Fruit fly (Drosophila melanogaster) whole organism, embryonic: Measurements from ENCODE around the gene Tsp2A.

ENCODE experiments used
- Asciz ChIP-seq: fragments of 200-800 bp; sonication (Bioruptor generic); optimal IDR thresholded peaks from 2 replicates; lab custom pipeline; 2017; ENCODE audit warnings: missing biosample characterization, mild to moderate bottlenecking, missing genetic modification characterization, missing genetic modification reagents
- BEAF-32 ChIP-seq: fragments of 200-800 bp; sonication (Bioruptor generic); optimal IDR thresholded peaks from 3 replicates; lab custom pipeline; 2017; ENCODE audit warnings: missing biosample characterization, missing genetic modification characterization, mild to moderate bottlenecking, moderate library complexity, missing genetic modification reagents
- Bgb ChIP-seq: fragments of 200-800 bp; sonication (Bioruptor generic); IDR thresholded peaks from 2 replicates; pipeline ENCODE4 v1.3.6; 2022; ENCODE audit warnings: missing biosample characterization, missing genetic modification characterization; ENCODE audit not compliant: partially characterized antibody
- Blimp-1 ChIP-seq: fragments of 200-800 bp; sonication (Bioruptor generic); optimal IDR thresholded peaks from 3 replicates; lab custom pipeline; 2018; ENCODE audit warnings: missing biosample characterization, missing genetic modification characterization, mild to moderate bottlenecking, moderate library complexity, missing genetic modification reagents
- CG10431 ChIP-seq: fragments of 200-800 bp; sonication (Bioruptor generic); optimal IDR thresholded peaks from 3 replicates; lab custom pipeline; 2018; ENCODE audit warnings: missing biosample characterization, mild to moderate bottlenecking, missing genetic modification characterization
- CG10565 ChIP-seq: fragments of 200-800 bp; sonication (Bioruptor generic); optimal IDR thresholded peaks from 3 replicates; lab custom pipeline; 2016; ENCODE audit warnings: missing biosample characterization, mild to moderate bottlenecking, missing genetic modification characterization
- CG12071 ChIP-seq: fragments of 200-800 bp; sonication (Bioruptor generic); optimal IDR thresholded peaks from 3 replicates; lab custom pipeline; 2018; ENCODE audit warnings: missing biosample characterization, mild to moderate bottlenecking, missing genetic modification characterization
- CG12769 ChIP-seq: fragments of 200-800 bp; sonication (Bioruptor generic); optimal IDR thresholded peaks from 2 replicates; lab custom pipeline; 2019; ENCODE audit warnings: missing biosample characterization, mild to moderate bottlenecking, missing genetic modification characterization, moderate library complexity
- CG1603 ChIP-seq: fragments of 200-800 bp; sonication (Bioruptor generic); optimal IDR thresholded peaks from 2 replicates; lab custom pipeline; 2019; ENCODE audit warnings: missing biosample characterization, mild to moderate bottlenecking, missing genetic modification characterization, moderate library complexity
- CG16779 ChIP-seq: fragments of 200-800 bp; sonication (Bioruptor generic); IDR thresholded peaks from 2 replicates; pipeline ENCODE4 v1.3.6; 2022; ENCODE audit warnings: missing biosample characterization, missing genetic modification characterization
- CG16813 ChIP-seq: fragments of 200-800 bp; sonication (Bioruptor generic); IDR thresholded peaks from 3 replicates; pipeline ENCODE4 v1.3.6; 2022; ENCODE audit warnings: missing biosample characterization, missing genetic modification characterization; ENCODE audit not compliant: partially characterized antibody
- CG17186 ChIP-seq: fragments of 200-800 bp; sonication (Bioruptor generic); optimal IDR thresholded peaks from 3 replicates; lab custom pipeline; 2017; ENCODE audit warnings: missing biosample characterization, missing genetic modification reagents, missing genetic modification characterization
- CG17328 ChIP-seq: fragments of 200-800 bp; sonication (Bioruptor generic); IDR thresholded peaks from 2 replicates; pipeline ENCODE4 v1.3.6; 2022; ENCODE audit warnings: missing biosample characterization, missing genetic modification characterization
- CG17359 ChIP-seq: fragments of 200-800 bp; sonication (Bioruptor generic); optimal IDR thresholded peaks from 3 replicates; lab custom pipeline; 2018; ENCODE audit warnings: missing biosample characterization, mild to moderate bottlenecking, missing genetic modification characterization, moderate library complexity
- CG3163 ChIP-seq: fragments of 200-800 bp; sonication (Bioruptor generic); optimal IDR thresholded peaks from 3 replicates; lab custom pipeline; 2016; ENCODE audit warnings: missing biosample characterization, missing genetic modification characterization
- CG3407 ChIP-seq: fragments of 200-800 bp; sonication (Bioruptor generic); optimal IDR thresholded peaks from 2 replicates; lab custom pipeline; 2018; ENCODE audit warnings: missing biosample characterization, mild to moderate bottlenecking, missing genetic modification characterization
- CG4282 ChIP-seq: fragments of 200-800 bp; sonication (Bioruptor generic); optimal IDR thresholded peaks from 2 replicates; lab custom pipeline; 2016; ENCODE audit warnings: missing biosample characterization, missing genetic modification characterization
- CG4360 ChIP-seq: fragments of 200-800 bp; sonication (Bioruptor generic); IDR thresholded peaks from 2 replicates; pipeline ENCODE4 v1.3.6; 2022; ENCODE audit warnings: missing biosample characterization, missing genetic modification characterization
- CG5245 ChIP-seq: fragments of 200-800 bp; sonication (Bioruptor generic); optimal IDR thresholded peaks from 3 replicates; lab custom pipeline; 2016; ENCODE audit warnings: missing biosample characterization, missing genetic modification characterization
- CG6254 ChIP-seq: fragments of 200-800 bp; sonication (Bioruptor generic); optimal IDR thresholded peaks from 3 replicates; lab custom pipeline; 2017; ENCODE audit warnings: mild to moderate bottlenecking, missing biosample characterization, missing genetic modification reagents, missing genetic modification characterization
- CG7271 ChIP-seq: fragments of 200-800 bp; sonication (Bioruptor generic); optimal IDR thresholded peaks from 2 replicates; lab custom pipeline; 2018; ENCODE audit warnings: missing biosample characterization, mild to moderate bottlenecking, missing genetic modification characterization, moderate library complexity
- CG7357 ChIP-seq: fragments of 200-800 bp; sonication (Bioruptor generic); IDR thresholded peaks from 3 replicates; pipeline ENCODE4 v1.3.6; 2022; ENCODE audit warnings: missing biosample characterization, missing genetic modification characterization
- CHES-1-like ChIP-seq: fragments of 200-800 bp; sonication (Bioruptor generic); optimal IDR thresholded peaks from 2 replicates; lab custom pipeline; 2016; ENCODE audit warnings: missing biosample characterization, missing genetic modification characterization
- Deaf1 ChIP-seq: fragments of 200-800 bp; optimal IDR thresholded peaks from 3 replicates; lab custom pipeline; 2019; ENCODE audit warnings: missing biosample characterization, mild to moderate bottlenecking, missing genetic modification characterization, moderate library complexity
- Dek ChIP-seq: fragments of 200-800 bp; sonication (Bioruptor generic); optimal IDR thresholded peaks from 3 replicates; lab custom pipeline; 2019; ENCODE audit warnings: missing biosample characterization, mild to moderate bottlenecking, missing genetic modification characterization, moderate library complexity
- HHEX ChIP-seq: fragments of 200-800 bp; sonication (Bioruptor generic); optimal IDR thresholded peaks from 3 replicates; lab custom pipeline; 2017; ENCODE audit warnings: missing biosample characterization, mild to moderate bottlenecking, missing genetic modification characterization, missing genetic modification reagents
- HLH4C ChIP-seq: fragments of 200-800 bp; sonication (Bioruptor generic); IDR thresholded peaks from 3 replicates; pipeline ENCODE4 v1.3.6; 2022; ENCODE audit warnings: missing biosample characterization, missing genetic modification characterization; ENCODE audit not compliant: partially characterized antibody
- Hand ChIP-seq: fragments of 200-800 bp; sonication (Bioruptor generic); optimal IDR thresholded peaks from 2 replicates; lab custom pipeline; 2017; ENCODE audit warnings: mild to moderate bottlenecking, missing biosample characterization, missing genetic modification reagents, missing genetic modification characterization
- Hmr ChIP-seq: fragments of 200-800 bp; sonication (Bioruptor generic); optimal IDR thresholded peaks from 3 replicates; lab custom pipeline; 2017; ENCODE audit warnings: mild to moderate bottlenecking, missing biosample characterization, missing genetic modification reagents, missing genetic modification characterization
- Kr ChIP-seq: fragments of 200-800 bp; sonication (Bioruptor generic); optimal IDR thresholded peaks from 2 replicates; lab custom pipeline; 2017; ENCODE audit warnings: missing biosample characterization, mild to moderate bottlenecking, missing genetic modification characterization
- Lim3 ChIP-seq: fragments of 200-800 bp; sonication (Bioruptor generic); IDR thresholded peaks from 2 replicates; pipeline ENCODE4 v1.3.6; 2022; ENCODE audit warnings: missing biosample characterization, missing genetic modification characterization
- Mad ChIP-seq: fragments of 200-800 bp; sonication (Bioruptor generic); optimal IDR thresholded peaks from 2 replicates; lab custom pipeline; 2016; ENCODE audit warnings: missing biosample characterization, missing genetic modification characterization
- Xrp1 ChIP-seq: fragments of 200-800 bp; sonication (Bioruptor generic); IDR thresholded peaks from 2 replicates; pipeline ENCODE4 v1.3.6; 2022; ENCODE audit warnings: missing biosample characterization, missing genetic modification characterization
- ara ChIP-seq: fragments of 200-800 bp; sonication (Bioruptor generic); IDR thresholded peaks from 2 replicates; pipeline ENCODE4 v1.3.6; 2022; ENCODE audit warnings: missing biosample characterization, missing genetic modification characterization
- bab2 ChIP-seq: fragments of 200-800 bp; sonication (Bioruptor generic); optimal IDR thresholded peaks from 2 replicates; lab custom pipeline; 2016; ENCODE audit warnings: missing biosample characterization, missing genetic modification characterization
- bowl ChIP-seq: fragments of 200-800 bp; sonication (Bioruptor generic); IDR thresholded peaks from 2 replicates; pipeline ENCODE4 v1.3.6; 2022; ENCODE audit warnings: missing biosample characterization, missing genetic modification characterization
- chif ChIP-seq, 2 experiments: fragments of 200-800 bp; sonication (Bioruptor generic); optimal IDR thresholded peaks; 3 replicates each; lab custom pipeline; 2016; ENCODE audit warnings: missing biosample characterization in 2 of 2, missing genetic modification characterization in 2 of 2
- exex ChIP-seq: fragments of 200-800 bp; sonication (Bioruptor generic); optimal IDR thresholded peaks from 4 replicates; lab custom pipeline; 2018; ENCODE audit warnings: missing biosample characterization, mild to moderate bottlenecking, missing genetic modification characterization, moderate library complexity
- fd102C ChIP-seq: fragments of 200-800 bp; sonication (Bioruptor generic); optimal IDR thresholded peaks from 2 replicates; lab custom pipeline; 2018; ENCODE audit warnings: missing biosample characterization, mild to moderate bottlenecking, missing genetic modification characterization, moderate library complexity
- grau ChIP-seq: fragments of 200-800 bp; optimal IDR thresholded peaks from 3 replicates; lab custom pipeline; 2019; ENCODE audit warnings: missing biosample characterization, mild to moderate bottlenecking, missing genetic modification characterization, moderate library complexity
- gt ChIP-seq: fragments of 200-800 bp; sonication (Bioruptor generic); IDR thresholded peaks from 2 replicates; pipeline ENCODE4 v1.3.6; 2022; ENCODE audit warnings: missing biosample characterization, missing genetic modification characterization
- hkb ChIP-seq, 2 experiments: fragments of 200-800 bp in 1 of 2; fragments of >200 bp in 1 of 2; sonication (Bioruptor generic) in 1 of 2; IDR thresholded peaks in 1 of 2; optimal IDR thresholded peaks in 1 of 2; 2 replicates each; pipeline versions ENCODE4 v1.3.6 to Lab custom; 2017 to 2022; ENCODE audit warnings: missing biosample characterization in 1 of 2, missing genetic modification characterization in 1 of 2
- hth ChIP-seq: fragments of >200 bp; optimal IDR thresholded peaks from 2 replicates; lab custom pipeline; 2017; ENCODE audit warnings: inconsistent platforms
- onecut ChIP-seq: fragments of 200-800 bp; sonication (Bioruptor generic); IDR thresholded peaks from 2 replicates; pipeline ENCODE4 v1.3.6; 2022; ENCODE audit warnings: missing biosample characterization, missing genetic modification characterization
- pum ChIP-seq: fragments of 200-800 bp; sonication (Bioruptor generic); optimal IDR thresholded peaks from 2 replicates; lab custom pipeline; 2016; ENCODE audit warnings: missing biosample characterization, missing genetic modification characterization
- repo ChIP-seq: fragments of 200-800 bp; sonication (Bioruptor generic); optimal IDR thresholded peaks from 2 replicates; lab custom pipeline; 2016; ENCODE audit warnings: missing biosample characterization, missing genetic modification characterization
- sima ChIP-seq: fragments of 200-800 bp; sonication (Bioruptor generic); optimal IDR thresholded peaks from 2 replicates; lab custom pipeline; 2016; ENCODE audit warnings: missing biosample characterization, missing genetic modification characterization
- sna ChIP-seq: fragments of 200-800 bp; sonication (Bioruptor generic); IDR thresholded peaks from 2 replicates; pipeline ENCODE4 v1.3.6; 2022; ENCODE audit warnings: missing biosample characterization, missing genetic modification characterization; ENCODE audit not compliant: partially characterized antibody
- sr ChIP-seq: fragments of 200-800 bp; sonication (Bioruptor generic); IDR thresholded peaks from 3 replicates; pipeline ENCODE4 v1.3.6; 2022; ENCODE audit warnings: missing biosample characterization, missing genetic modification characterization

Gene Tsp2A

dm6 chrX:1370104-1370802, 23.9 kb downstream of the Tsp2A start, which contains the start of gene ssx (continued):
- no peak for TF ChIP-seq Kr
- no peak for TF ChIP-seq sr
- TF ChIP-seq hkb (optimal IDR thresholded peaks at IDR 0.05; lab: Kevin White, UChicago), result no peak
- TF ChIP-seq hkb (GFP tag; IDR thresholded peaks at IDR 0.05; lab: Robert Waterston, UW), result peak; percentile 63
- no peak for TF ChIP-seq CG5245 (GFP tag; lab: Kevin White, UChicago)
- TF ChIP-seq ara (GFP tag; lab: Robert Waterston, UW), result peak; percentile 61; the same call in 1 of the 2 replicates
- TF ChIP-seq hth (lab: Kevin White, UChicago), result no peak
- no peak for TF ChIP-seq CG7271
- no peak for TF ChIP-seq Deaf1 (tag; lab: Kevin White, UChicago)
- TF ChIP-seq CG4360 (GFP tag; lab: Robert Waterston, UW), result no peak
- TF ChIP-seq CG3407 (GFP tag; lab: Kevin White, UChicago), result no peak
- no peak for TF ChIP-seq CG6254 (GFP tag; lab: Kevin White, UChicago)
- no peak for TF ChIP-seq CG12071 (GFP tag; lab: Kevin White, UChicago)
- TF ChIP-seq CG16813 (GFP tag; lab: Robert Waterston, UW), result peak; percentile 85
- TF ChIP-seq exex (tag; lab: Kevin White, UChicago), result peak; percentile 23
- TF ChIP-seq grau (tag; lab: Kevin White, UChicago), result peak; percentile 39
- TF ChIP-seq Xrp1 (GFP tag; lab: Robert Waterston, UW), result peak; percentile 59
- peak; percentile 2 for TF ChIP-seq CG4282 (GFP tag; lab: Kevin White, UChicago)
- no peak for TF ChIP-seq gt (GFP tag; lab: Robert Waterston, UW)
- peak; percentile 70 for TF ChIP-seq CG17186 (GFP tag; lab: Kevin White, UChicago)
- no peak for TF ChIP-seq Asciz (GFP tag; lab: Kevin White, UChicago)
- peak; percentile 85 for TF ChIP-seq Bgb (GFP tag; lab: Robert Waterston, UW)
- TF ChIP-seq sna (GFP tag; lab: Robert Waterston, UW), result peak; percentile 92
- TF ChIP-seq CG10431 (GFP tag; lab: Kevin White, UChicago), result no peak
- no peak for TF ChIP-seq chif (GFP tag; optimal IDR thresholded peaks at IDR 0.05; lab: Kevin White, UChicago)
- no peak for TF ChIP-seq CG7357 (GFP tag; lab: Robert Waterston, UW)
- peak; percentile 10 for TF ChIP-seq Mad
- TF ChIP-seq Dek (tag; lab: Kevin White, UChicago), result no peak
- no peak for TF ChIP-seq CG16779 (GFP tag; lab: Robert Waterston, UW)
- peak; percentile 33 for TF ChIP-seq pum (GFP tag; lab: Kevin White, UChicago)
- peak; percentile 45 for TF ChIP-seq CG17359
- TF ChIP-seq Hmr (GFP tag; lab: Kevin White, UChicago), result no peak
- no peak for TF ChIP-seq CG3163 (GFP tag; lab: Kevin White, UChicago)
- no peak for TF ChIP-seq bowl
- peak; percentile 97 for TF ChIP-seq HLH4C (GFP tag; lab: Robert Waterston, UW)
- TF ChIP-seq repo (GFP tag; lab: Kevin White, UChicago), result no peak
- TF ChIP-seq onecut, result 0 out of 2 replicates have a peak, but pooled peaks have one; percentile 19
- TF ChIP-seq Lim3 (GFP tag; lab: Robert Waterston, UW), result no peak
- TF ChIP-seq BEAF-32 (GFP tag; lab: Kevin White, UChicago), result peak; percentile 76
- peak; percentile 14 for TF ChIP-seq bab2 (GFP tag; lab: Kevin White, UChicago)
- peak; percentile 36; the same call in 1 of the 2 replicates for TF ChIP-seq CG17328
- peak; percentile 56 for TF ChIP-seq CG1603 (tag; lab: Kevin White, UChicago)
- TF ChIP-seq HHEX (GFP tag; lab: Kevin White, UChicago), result no peak
- peak; percentile 21 for TF ChIP-seq CHES-1-like (GFP tag; lab: Kevin White, UChicago)
- TF ChIP-seq CG10565 (GFP tag; lab: Kevin White, UChicago), result no peak
- no peak for TF ChIP-seq fd102C
- no peak for TF ChIP-seq Blimp-1 (GFP tag; lab: Kevin White, UChicago)
- TF ChIP-seq CG12769, result no peak
- no peak for TF ChIP-seq Hand (GFP tag; lab: Kevin White, UChicago)
- TF ChIP-seq sima (GFP tag; lab: Kevin White, UChicago), result no peak
